Worm (Caenorhabditis elegans) whole organism, L1 larva: ENCODE results near the gene F22B3.5.

Experiments
- C04F5.9 ChIP-seq: sonication (generic microtip); optimal IDR thresholded peaks from 2 replicates; lab custom pipeline; 2016; ENCODE audit warnings: missing genetic modification characterization, missing compliant biosample characterization
- C16A3.4 ChIP-seq: fragments of 150-350 bp; optimal IDR thresholded peaks from 2 replicates; lab custom pipeline; 2014; ENCODE audit warnings: missing biosample characterization, missing genetic modification characterization
- Y116A8C.19 ChIP-seq: sonication (generic microtip); optimal IDR thresholded peaks from 2 replicates; lab custom pipeline; 2016; ENCODE audit warnings: missing compliant biosample characterization, missing genetic modification characterization, borderline replicate concordance
- alr-1 ChIP-seq: fragments of 200-800 bp; sonication (Bioruptor generic); optimal IDR thresholded peaks from 2 replicates; lab custom pipeline; 2018; ENCODE audit warnings: borderline replicate concordance, mild to moderate bottlenecking, missing genetic modification characterization, missing compliant biosample characterization
- blmp-1 ChIP-seq: fragments of 150-350 bp; optimal IDR thresholded peaks from 2 replicates; lab custom pipeline; 2014; ENCODE audit warnings: missing biosample characterization, missing genetic modification characterization
- ceh-88 ChIP-seq: fragments of 200-800 bp; sonication (Bioruptor generic); IDR thresholded peaks from 2 replicates; pipeline ENCODE4 v1.3.6; 2022; ENCODE audit warnings: missing genetic modification characterization, missing compliant biosample characterization
- dpl-1 ChIP-seq, 3 experiments: fragments of 150-350 bp in 2 of 3; sonication (generic microtip) in 1 of 3; optimal IDR thresholded peaks; 2 replicates each; lab custom pipeline; 2014 to 2017; ENCODE audit warnings: missing biosample characterization in 3 of 3, missing genetic modification characterization in 3 of 3, missing genetic modification reagents in 3 of 3
- efl-1 ChIP-seq, 4 experiments: fragments of 150-350 bp; optimal IDR thresholded peaks in 3 of 4; peaks in 1 of 4; 1 replicate in 1 of 4; 2 replicates in 3 of 4; lab custom pipeline; 2014; ENCODE audit warnings: missing biosample characterization in 2 of 4, missing genetic modification characterization in 2 of 4, missing genetic modification reagents in 2 of 4
- hlh-4 ChIP-seq: sonication (generic microtip); optimal IDR thresholded peaks from 2 replicates; lab custom pipeline; 2016; ENCODE audit warnings: mild to moderate bottlenecking, missing genetic modification characterization, missing compliant biosample characterization
- lin-13 ChIP-seq: fragments of 150-350 bp; optimal IDR thresholded peaks from 2 replicates; lab custom pipeline; 2014; ENCODE audit warnings: missing biosample characterization, missing genetic modification reagents, missing genetic modification characterization
- lin-35 ChIP-seq, 2 experiments: fragments of 150-350 bp; optimal IDR thresholded peaks; 2 replicates each; lab custom pipeline; 2014; ENCODE audit warnings: missing biosample characterization in 2 of 2, missing genetic modification characterization in 2 of 2, missing genetic modification reagents in 2 of 2
- mab-9 ChIP-seq: fragments of 200-800 bp; sonication (Bioruptor generic); IDR thresholded peaks from 2 replicates; pipeline ENCODE4 v1.3.6; 2022; ENCODE audit warnings: missing genetic modification reagents, missing genetic modification characterization, missing compliant biosample characterization
- mef-2 ChIP-seq: fragments of 150-350 bp; optimal IDR thresholded peaks from 2 replicates; lab custom pipeline; 2014; ENCODE audit warnings: missing biosample characterization, missing genetic modification characterization
- mep-1 ChIP-seq: fragments of 150-350 bp; optimal IDR thresholded peaks from 2 replicates; lab custom pipeline; 2014; ENCODE audit warnings: missing biosample characterization, missing genetic modification characterization
- nhr-20 ChIP-seq: sonication (generic microtip); optimal IDR thresholded peaks from 2 replicates; lab custom pipeline; 2016; ENCODE audit warnings: mild to moderate bottlenecking, missing genetic modification characterization, missing compliant biosample characterization
- nhr-76 ChIP-seq: sonication (generic microtip); optimal IDR thresholded peaks from 2 replicates; lab custom pipeline; 2017; ENCODE audit warnings: missing biosample characterization, missing genetic modification characterization
- pqm-1 ChIP-seq: sonication (generic microtip); optimal IDR thresholded peaks from 3 replicates; lab custom pipeline; 2017; ENCODE audit warnings: missing biosample characterization, missing genetic modification characterization
- rnt-1 ChIP-seq: sonication (generic microtip); optimal IDR thresholded peaks from 2 replicates; lab custom pipeline; 2016; ENCODE audit warnings: mild to moderate bottlenecking, missing genetic modification characterization, moderate library complexity, missing compliant biosample characterization
- skn-1 ChIP-seq: fragments of 150-350 bp; optimal IDR thresholded peaks from 2 replicates; lab custom pipeline; 2014; ENCODE audit warnings: missing biosample characterization, missing genetic modification characterization
- snu-23 ChIP-seq: sonication (generic microtip); optimal IDR thresholded peaks from 2 replicates; lab custom pipeline; 2016; ENCODE audit warnings: missing genetic modification characterization, missing compliant biosample characterization
- swsn-7 ChIP-seq: sonication (generic microtip); optimal IDR thresholded peaks from 2 replicates; lab custom pipeline; 2016; ENCODE audit warnings: missing genetic modification characterization, missing compliant biosample characterization
- tbx-2 ChIP-seq: sonication (generic microtip); optimal IDR thresholded peaks from 2 replicates; lab custom pipeline; 2016; ENCODE audit warnings: missing genetic modification characterization, missing compliant biosample characterization
- xbp-1 ChIP-seq: sonication (generic microtip); optimal IDR thresholded peaks from 2 replicates; lab custom pipeline; 2016; ENCODE audit warnings: missing genetic modification characterization, missing compliant biosample characterization

F22B3.5 gene

ce11 chrIV:11375713-11376112, 40.9 kb downstream of the F22B3.5 start (continued):
- TF ChIP-seq nhr-76, result no peak
- TF ChIP-seq alr-1, result no peak

- TF ChIP-seq mef-2 (tag; lab: Kevin White, UChicago) (no peak), mab-9 (GFP tag; lab: Robert Waterston, UW) (no peak), Y116A8C.19 (no peak), hlh-4 (no peak), lin-13 (GFP tag; lab: Kevin White, UChicago) (no peak), tbx-2 (no peak), pqm-1 (tag; lab: Kevin White, UChicago) (no peak), ceh-88 (GFP tag; lab: Robert Waterston, UW) (no peak), C04F5.9 (tag; lab: Kevin White, UChicago) (no peak), nhr-20 (tag; lab: Kevin White, UChicago) (no peak)
Observed at ce11 chrIV:11372366-11372997, 44.1 kb downstream of the F22B3.5 start, which contains the start of gene cbd-1. cbd-1 (plus strand) TSS chrIV:11372991.

ce11 chrIV:11371645-11372044, 45.0 kb downstream of the F22B3.5 start, which contains the start of gene sec-31:
sec-31 (minus strand) TSS chrIV:11371792.
- TF ChIP-seq C16A3.4, result peak; percentile 21
- peak; percentile 28 for TF ChIP-seq rnt-1 (tag; lab: Kevin White, UChicago)
- TF ChIP-seq lin-35 (GFP tag; optimal IDR thresholded peaks at IDR 0.05; lab: Kevin White, UChicago), result peak; percentile 49 to 85
- peak; percentile 33 to 71 for TF ChIP-seq efl-1 (optimal IDR thresholded peaks at IDR 0.05; lab: Kevin White, UChicago)
- TF ChIP-seq efl-1 (GFP tag; optimal IDR thresholded peaks at IDR 0.05 in 1 of 2; lab: Kevin White, UChicago), result peak; percentile 74 to 98
- peak; percentile 25 for TF ChIP-seq skn-1
- no peak for TF ChIP-seq swsn-7 (tag; lab: Kevin White, UChicago)
- TF ChIP-seq blmp-1 (tag; lab: Kevin White, UChicago), result peak; percentile 97
- TF ChIP-seq alr-1, result no peak
- no peak for TF ChIP-seq snu-23
- TF ChIP-seq dpl-1 (GFP tag; optimal IDR thresholded peaks at IDR 0.05; lab: Kevin White, UChicago), result peak; percentile 28 to 74 (median 66)
- TF ChIP-seq xbp-1 (tag; lab: Kevin White, UChicago), result peak; percentile 26
- no peak for TF ChIP-seq C04F5.9 (tag; lab: Kevin White, UChicago)
- no peak for TF ChIP-seq mep-1 (tag; lab: Kevin White, UChicago)
- TF ChIP-seq, all 84 proteins: peak for 8
